Fruit fly (Drosophila melanogaster) whole organism, pupa: Measurements from ENCODE around the gene Ero1L.

Source experiments
- CG10348 ChIP-seq: fragments of 200-800 bp; sonication (Bioruptor generic); IDR thresholded peaks from 2 replicates; pipeline ENCODE4 v1.3.6; 2022; ENCODE audit warnings: missing biosample characterization, missing genetic modification characterization
- CG12605 ChIP-seq: fragments of 200-800 bp; sonication (Bioruptor generic); IDR thresholded peaks from 2 replicates; pipeline ENCODE4 v1.3.6; 2022; ENCODE audit warnings: missing biosample characterization, missing genetic modification characterization
- CG13204 ChIP-seq: fragments of 200-800 bp; sonication (Bioruptor generic); optimal IDR thresholded peaks from 2 replicates; lab custom pipeline; 2018; ENCODE audit warnings: missing biosample characterization, mild to moderate bottlenecking, missing genetic modification characterization, moderate library complexity
- CG14655 ChIP-seq: fragments of 200-800 bp; sonication (Bioruptor generic); optimal IDR thresholded peaks from 3 replicates; lab custom pipeline; 2017; ENCODE audit warnings: mild to moderate bottlenecking, missing biosample characterization, missing genetic modification reagents, missing genetic modification characterization
- CG15710 ChIP-seq: fragments of 200-800 bp; sonication (Bioruptor generic); optimal IDR thresholded peaks from 2 replicates; lab custom pipeline; 2018; ENCODE audit warnings: missing biosample characterization, mild to moderate bottlenecking, missing genetic modification characterization, moderate library complexity
- CG17806 ChIP-seq: fragments of 200-800 bp; sonication (Bioruptor generic); optimal IDR thresholded peaks from 2 replicates; lab custom pipeline; 2018; ENCODE audit warnings: missing biosample characterization, mild to moderate bottlenecking, missing genetic modification characterization, moderate library complexity
- CG32121 ChIP-seq: fragments of 200-800 bp; sonication (Bioruptor generic); IDR thresholded peaks from 2 replicates; pipeline ENCODE4 v1.3.6; 2022; ENCODE audit warnings: missing biosample characterization, missing genetic modification characterization
- CG34367 ChIP-seq: fragments of 200-800 bp; sonication (Bioruptor generic); optimal IDR thresholded peaks from 2 replicates; lab custom pipeline; 2018; ENCODE audit warnings: missing biosample characterization, mild to moderate bottlenecking, missing genetic modification characterization
- CG4496 ChIP-seq: fragments of 200-800 bp; sonication (Bioruptor generic); IDR thresholded peaks from 3 replicates; pipeline ENCODE4 v1.3.6; 2022; ENCODE audit warnings: missing biosample characterization, missing genetic modification characterization
- CG8159 ChIP-seq: fragments of 200-800 bp; sonication (Bioruptor generic); optimal IDR thresholded peaks from 3 replicates; lab custom pipeline; 2018; ENCODE audit warnings: missing biosample characterization, mild to moderate bottlenecking, missing genetic modification characterization, moderate library complexity
- CG8301 ChIP-seq: fragments of 200-800 bp; sonication (Bioruptor generic); optimal IDR thresholded peaks from 2 replicates; lab custom pipeline; 2018; ENCODE audit warnings: missing biosample characterization, mild to moderate bottlenecking, missing genetic modification characterization
- CG9948 ChIP-seq: fragments of 200-800 bp; sonication (Bioruptor generic); optimal IDR thresholded peaks from 2 replicates; lab custom pipeline; 2018; ENCODE audit warnings: missing biosample characterization, mild to moderate bottlenecking, missing genetic modification characterization, moderate library complexity
- D1 ChIP-seq: fragments of 200-800 bp; sonication (Bioruptor generic); optimal IDR thresholded peaks from 2 replicates; lab custom pipeline; 2018; ENCODE audit warnings: missing biosample characterization, mild to moderate bottlenecking, missing genetic modification characterization, moderate library complexity
- EcR ChIP-seq: fragments of 200-800 bp; sonication (Bioruptor generic); optimal IDR thresholded peaks from 3 replicates; lab custom pipeline; 2019; ENCODE audit warnings: missing biosample characterization, missing genetic modification characterization, mild to moderate bottlenecking, moderate library complexity, missing genetic modification reagents
- Ets98B ChIP-seq: fragments of 200-800 bp; sonication (Bioruptor generic); IDR thresholded peaks from 2 replicates; pipeline ENCODE4 v1.3.6; 2022; ENCODE audit warnings: missing biosample characterization, missing genetic modification characterization
- Pif1A ChIP-seq: fragments of 200-800 bp; sonication (Bioruptor generic); optimal IDR thresholded peaks from 3 replicates; lab custom pipeline; 2016; ENCODE audit warnings: missing biosample characterization, missing genetic modification characterization
- Pif1B ChIP-seq: fragments of 200-800 bp; sonication (Bioruptor generic); optimal IDR thresholded peaks from 3 replicates; lab custom pipeline; 2016; ENCODE audit warnings: missing biosample characterization, missing genetic modification characterization
- Snoo ChIP-seq: fragments of 200-800 bp; sonication (Bioruptor generic); optimal IDR thresholded peaks from 3 replicates; lab custom pipeline; 2017; ENCODE audit warnings: missing biosample characterization, mild to moderate bottlenecking, missing genetic modification characterization, inconsistent platforms
- fd96Ca ChIP-seq: fragments of 200-800 bp; sonication (Bioruptor generic); IDR thresholded peaks from 3 replicates; pipeline ENCODE4 v1.3.6; 2022; ENCODE audit warnings: missing biosample characterization, missing genetic modification characterization
- gl ChIP-seq: fragments of 200-800 bp; sonication (Bioruptor generic); optimal IDR thresholded peaks from 2 replicates; lab custom pipeline; 2018; ENCODE audit warnings: missing biosample characterization, mild to moderate bottlenecking, missing genetic modification characterization
- rn ChIP-seq: fragments of 200-800 bp; sonication (Bioruptor generic); IDR thresholded peaks from 2 replicates; pipeline ENCODE4 v1.3.6; 2022; ENCODE audit warnings: missing biosample characterization, missing genetic modification characterization

Gene Ero1L

DNA sequence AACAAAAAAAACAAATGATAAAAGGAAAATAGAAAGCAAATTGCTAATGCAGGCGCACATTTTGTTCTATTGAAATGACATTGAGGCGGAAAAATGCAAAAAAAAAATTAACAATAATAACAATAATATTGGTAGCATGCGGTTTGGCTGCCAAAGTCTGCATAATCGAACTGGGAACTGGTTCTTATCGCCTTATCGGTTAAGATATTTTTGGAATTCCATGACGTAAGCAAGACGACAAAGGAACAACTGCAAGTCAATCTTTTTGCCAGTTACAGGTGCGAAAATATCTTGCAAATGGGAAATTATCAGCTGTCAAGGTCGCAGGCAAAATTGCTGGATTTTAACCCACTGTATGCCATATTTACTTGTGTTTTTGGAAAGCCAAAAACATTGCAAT is 37.6 kb upstream of the Ero1L start:
- TF ChIP-seq Snoo (tag; lab: Kevin White, UChicago) = no peak
- no peak for TF ChIP-seq CG17806

DNA sequence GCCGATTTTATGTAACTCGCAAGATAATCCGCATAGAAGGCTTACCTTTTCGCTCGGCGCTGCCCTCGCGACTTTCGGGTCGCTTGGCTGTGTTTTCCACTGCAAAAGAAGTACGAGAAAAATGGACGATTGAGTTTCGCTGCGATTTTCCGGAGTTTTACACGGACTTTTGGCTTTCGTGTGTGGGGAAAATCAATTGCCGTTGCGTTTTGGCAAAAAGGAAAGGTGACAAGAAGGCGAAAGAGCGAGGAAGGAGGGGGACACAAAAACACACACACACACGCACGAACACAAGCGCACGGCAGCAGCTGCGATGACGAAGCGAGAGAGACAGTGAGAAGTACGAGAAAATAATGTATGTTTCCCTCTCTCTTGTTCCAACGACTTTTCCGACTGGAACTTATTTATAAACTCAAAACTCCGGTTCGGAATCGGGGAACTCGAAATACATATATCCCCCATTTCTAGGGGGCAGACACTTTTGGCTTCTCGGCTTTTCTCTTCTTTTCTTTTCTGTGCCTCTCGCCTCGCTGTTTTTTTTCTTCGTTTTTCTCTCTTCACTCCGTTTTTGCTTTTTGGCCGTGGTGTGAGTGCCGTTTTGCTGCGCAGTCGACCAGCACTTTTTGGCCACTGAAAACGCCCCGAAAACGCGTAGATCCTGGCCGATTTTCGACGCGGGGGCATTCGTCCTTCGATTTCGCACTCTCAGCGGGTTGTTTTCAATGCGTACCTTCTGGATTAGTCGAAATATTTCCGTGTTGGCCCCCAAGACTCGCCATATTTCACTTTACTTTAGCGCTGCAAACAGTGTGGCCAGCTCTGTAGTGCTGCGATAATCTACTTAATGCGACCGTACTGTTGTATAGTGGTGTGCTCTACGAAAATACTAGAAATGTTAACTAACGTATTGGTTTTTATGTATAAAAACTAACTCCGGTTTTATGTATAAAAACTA is 36.2 kb upstream of the Ero1L start, which contains the start of gene ens:
Gene ens (minus strand): TSS at position 827 of the 955 bp plus-strand sequence.
- TF ChIP-seq CG14655 (GFP tag; lab: Kevin White, UChicago) = no peak
- no peak for TF ChIP-seq Ets98B (GFP tag; lab: Robert Waterston, UW)
- TF ChIP-seq Snoo (tag; lab: Kevin White, UChicago) = peak; percentile 20
- TF ChIP-seq CG8301 (tag; lab: Kevin White, UChicago) = no peak
- no peak for TF ChIP-seq Pif1A (GFP tag; lab: Kevin White, UChicago)
- TF ChIP-seq CG10348 (GFP tag; lab: Robert Waterston, UW) = no peak
- TF ChIP-seq EcR = peak; percentile 14
- TF ChIP-seq Pif1B (GFP tag; lab: Kevin White, UChicago) = no peak
- TF ChIP-seq D1 = no peak
- no peak for TF ChIP-seq CG4496
- TF ChIP-seq CG17806 = no peak
- TF ChIP-seq fd96Ca (GFP tag; lab: Robert Waterston, UW) = no peak
- no peak for TF ChIP-seq CG9948 (tag; lab: Kevin White, UChicago)
- peak; percentile 17; the same call in 1 of the 2 replicates for TF ChIP-seq CG12605
- TF ChIP-seq gl (tag; lab: Kevin White, UChicago) = peak; percentile 31
- peak; percentile 2 for TF ChIP-seq CG34367 (tag; lab: Kevin White, UChicago)
- TF ChIP-seq CG32121 (GFP tag; lab: Robert Waterston, UW) = peak; percentile 40
- peak; percentile 15 for TF ChIP-seq CG15710 (tag; lab: Kevin White, UChicago)
- TF ChIP-seq rn = no peak
- no peak for TF ChIP-seq CG8159 (tag; lab: Kevin White, UChicago)
- no peak for TF ChIP-seq CG13204 (GFP tag; lab: Kevin White, UChicago)

DNA sequence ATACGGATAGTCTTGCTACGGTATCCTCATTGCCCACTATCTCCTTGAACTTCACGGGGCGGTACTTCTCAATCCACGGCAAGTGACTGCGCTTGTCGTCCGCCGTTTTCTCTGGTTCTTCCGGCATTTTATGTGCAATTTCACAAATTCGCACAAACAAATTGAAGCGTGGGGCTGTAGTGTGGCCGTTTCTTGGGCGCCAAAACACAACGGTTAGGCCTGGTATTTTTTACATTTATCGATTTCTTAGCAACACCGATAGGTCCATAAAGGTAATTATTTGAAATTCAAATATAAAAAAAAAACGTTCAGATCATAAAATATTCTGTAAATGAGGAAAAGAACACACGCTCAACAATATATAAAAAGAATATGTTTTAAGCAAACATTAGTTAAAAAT is 34.3 kb upstream of the Ero1L start, which contains the start of gene RfC4:
Gene RfC4 (minus strand): TSS at position 182 of the 400 bp plus-strand sequence.
- TF ChIP-seq CG15710 (tag; lab: Kevin White, UChicago) (no peak), Snoo (tag; lab: Kevin White, UChicago) (no peak), CG8159 (tag; lab: Kevin White, UChicago) (no peak), CG32121 (GFP tag; lab: Robert Waterston, UW) (no peak), Pif1A (GFP tag; lab: Kevin White, UChicago) (no peak), gl (tag; lab: Kevin White, UChicago) (no peak), EcR (no peak), CG4496 (no peak), rn (no peak), CG14655 (GFP tag; lab: Kevin White, UChicago) (no peak), CG34367 (tag; lab: Kevin White, UChicago) (no peak), Pif1B (GFP tag; lab: Kevin White, UChicago) (no peak), CG10348 (GFP tag; lab: Robert Waterston, UW) (no peak)
- TF ChIP-seq, all 21 proteins: peak for 0

DNA sequence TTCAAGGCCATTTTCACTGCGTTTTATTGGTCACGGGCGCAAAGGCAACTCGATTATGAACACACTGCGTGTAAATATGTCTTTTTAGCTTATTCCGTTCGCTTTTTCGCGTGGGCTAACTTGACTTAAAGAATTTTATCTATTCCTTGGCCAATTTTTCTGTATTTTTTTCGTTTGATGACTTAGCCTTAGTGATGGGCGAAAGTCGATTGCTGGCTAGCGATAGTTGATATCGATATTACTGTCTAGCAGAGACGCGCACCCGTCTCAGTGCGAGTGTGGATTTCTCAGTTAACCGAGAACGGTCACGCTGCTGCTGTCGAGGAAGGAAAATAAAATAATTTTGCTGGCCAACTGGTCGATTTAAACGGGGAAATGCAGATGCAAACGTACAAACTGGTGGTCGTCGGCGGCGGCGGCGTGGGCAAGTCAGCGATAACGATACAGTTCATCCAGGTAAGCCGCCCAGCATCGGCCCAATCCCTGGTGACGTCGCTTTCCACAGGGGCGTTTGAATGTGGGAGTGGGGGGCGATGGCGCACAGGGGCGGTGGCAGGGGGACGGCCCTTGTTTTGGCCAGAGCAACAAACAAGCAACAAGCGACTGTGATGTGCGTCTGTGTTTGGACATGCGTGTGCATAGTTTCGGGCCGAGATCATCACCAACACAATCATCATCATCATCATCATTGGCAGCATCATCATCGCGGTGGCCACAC is 31.2 kb upstream of the Ero1L start, which contains the start of the genes Rop and Ras64B:
Gene Rop (minus strand): TSS at position 193 of the 718 bp plus-strand sequence.
Gene Ras64B (plus strand): TSS at position 273 of the 718 bp plus-strand sequence.
- no peak for TF ChIP-seq Pif1A (GFP tag; lab: Kevin White, UChicago)
- TF ChIP-seq CG14655 (GFP tag; lab: Kevin White, UChicago) = no peak
- no peak for TF ChIP-seq D1
- TF ChIP-seq rn = no peak
- no peak for TF ChIP-seq CG17806
- no peak for TF ChIP-seq CG32121 (GFP tag; lab: Robert Waterston, UW)
- TF ChIP-seq Ets98B (GFP tag; lab: Robert Waterston, UW) = peak; percentile 23; the same call in 1 of the 2 replicates
- TF ChIP-seq CG34367 (tag; lab: Kevin White, UChicago) = no peak
- no peak; the same call in 2 of the 3 replicates for TF ChIP-seq fd96Ca (GFP tag; lab: Robert Waterston, UW)
- no peak for TF ChIP-seq CG4496
- TF ChIP-seq gl (tag; lab: Kevin White, UChicago) = no peak
- TF ChIP-seq CG8159 (tag; lab: Kevin White, UChicago) = no peak
- TF ChIP-seq Snoo (tag; lab: Kevin White, UChicago) = no peak
- TF ChIP-seq CG13204 (GFP tag; lab: Kevin White, UChicago) = no peak
- TF ChIP-seq CG9948 (tag; lab: Kevin White, UChicago) = no peak
- TF ChIP-seq CG15710 (tag; lab: Kevin White, UChicago) = peak; percentile 1
- TF ChIP-seq CG10348 (GFP tag; lab: Robert Waterston, UW) = no peak
- no peak for TF ChIP-seq CG12605
- peak; percentile 57 for TF ChIP-seq EcR
- TF ChIP-seq CG8301 (tag; lab: Kevin White, UChicago) = no peak
- no peak for TF ChIP-seq Pif1B (GFP tag; lab: Kevin White, UChicago)

DNA sequence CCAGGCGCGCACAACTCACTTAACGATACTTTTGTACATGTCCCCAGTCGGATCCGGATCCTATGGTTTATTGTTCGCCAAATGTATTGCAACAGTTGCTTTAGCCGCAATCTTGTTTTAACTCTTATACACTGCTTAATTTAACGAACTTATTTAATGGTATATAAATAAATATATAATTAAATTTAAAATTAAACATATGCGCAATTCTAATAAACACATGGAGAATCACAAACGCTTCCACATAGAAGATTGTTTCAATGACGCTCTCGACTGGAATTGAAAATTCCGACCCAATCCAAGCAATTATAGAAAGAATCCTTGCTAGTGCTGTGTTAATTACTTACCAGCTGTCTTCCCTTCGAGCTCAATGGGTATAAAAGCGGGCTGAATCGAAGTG is 29.0 kb upstream of the Ero1L start, which contains the start of gene Akh:
Gene Akh (plus strand): TSS at position 301 of the 400 bp plus-strand sequence.
- TF ChIP-seq gl (tag; lab: Kevin White, UChicago) (no peak), CG32121 (GFP tag; lab: Robert Waterston, UW) (no peak), Pif1A (GFP tag; lab: Kevin White, UChicago) (no peak), rn (no peak), CG14655 (GFP tag; lab: Kevin White, UChicago) (no peak), CG15710 (tag; lab: Kevin White, UChicago) (no peak), Ets98B (GFP tag; lab: Robert Waterston, UW) (no peak), CG8301 (tag; lab: Kevin White, UChicago) (no peak), CG4496 (no peak)
